Worm (Caenorhabditis elegans): ENCODE measurements around the gene srx-5.
A peak's percentile ranks its signal among the peaks of the same experiment; 100 is the strongest.

ce11 chrV:723895-724352 lies 24.0 kb downstream of the srx-5 start, which contains the start of gene fbxb-72:
- no peak for TF ChIP-seq ceh-9 (tag; optimal IDR thresholded peaks at IDR 0.05)
- TF ChIP-seq nhr-77 (tag; optimal IDR thresholded peaks at IDR 0.05), result peak; percentile 51
- TF ChIP-seq nhr-25 (tag; optimal IDR thresholded peaks at IDR 0.05), result peak; percentile 3
- TF ChIP-seq lsy-12 (tag; optimal IDR thresholded peaks at IDR 0.05), result peak; percentile 49
- peak; percentile 2 for TF ChIP-seq nhr-11 (tag; optimal IDR thresholded peaks at IDR 0.05)
- peak; percentile 93 for TF ChIP-seq aly-2 (tag; optimal IDR thresholded peaks at IDR 0.05)
